Worm (Caenorhabditis elegans) whole organism, L1 larva: ENCODE results near the gene C30G7.4.

Experiments
- C04F5.9 ChIP-seq: sonication (generic microtip); optimal IDR thresholded peaks from 2 replicates; lab custom pipeline; 2016; ENCODE audit warnings: missing genetic modification characterization, missing compliant biosample characterization
- C16A3.4 ChIP-seq: fragments of 150-350 bp; optimal IDR thresholded peaks from 2 replicates; lab custom pipeline; 2014; ENCODE audit warnings: missing biosample characterization, missing genetic modification characterization
- ama-1 ChIP-seq: fragments of 150-350 bp; optimal IDR thresholded peaks from 2 replicates; lab custom pipeline; 2014
- blmp-1 ChIP-seq: fragments of 150-350 bp; optimal IDR thresholded peaks from 2 replicates; lab custom pipeline; 2014; ENCODE audit warnings: missing biosample characterization, missing genetic modification characterization
- ceh-63 ChIP-seq: fragments of 200-800 bp; sonication (Bioruptor generic); optimal IDR thresholded peaks from 2 replicates; lab custom pipeline; 2018; ENCODE audit warnings: mild to moderate bottlenecking, missing genetic modification characterization, missing compliant biosample characterization
- ceh-88 ChIP-seq: fragments of 200-800 bp; sonication (Bioruptor generic); IDR thresholded peaks from 2 replicates; pipeline ENCODE4 v1.3.6; 2022; ENCODE audit warnings: missing genetic modification characterization, missing compliant biosample characterization
- ceh-90 ChIP-seq: sonication (generic microtip); optimal IDR thresholded peaks from 2 replicates; lab custom pipeline; 2016; ENCODE audit warnings: missing genetic modification characterization, missing compliant biosample characterization
- efl-1 ChIP-seq, 4 experiments: fragments of 150-350 bp; optimal IDR thresholded peaks in 3 of 4; peaks in 1 of 4; 1 replicate in 1 of 4; 2 replicates in 3 of 4; lab custom pipeline; 2014; ENCODE audit warnings: missing biosample characterization in 2 of 4, missing genetic modification characterization in 2 of 4, missing genetic modification reagents in 2 of 4
- efl-3 ChIP-seq: fragments of 200-800 bp; sonication (Bioruptor generic); optimal IDR thresholded peaks from 2 replicates; lab custom pipeline; 2018; ENCODE audit warnings: mild to moderate bottlenecking, missing genetic modification characterization, missing compliant biosample characterization
- egl-27 ChIP-seq, 2 experiments: fragments of 150-350 bp in 1 of 2; sonication (generic microtip); optimal IDR thresholded peaks; 3 replicates each; lab custom pipeline; 2017 to 2018; ENCODE audit warnings: missing biosample characterization in 2 of 2, missing genetic modification characterization in 2 of 2, missing genetic modification reagents in 2 of 2
- elt-2 ChIP-seq: sonication (generic microtip); optimal IDR thresholded peaks from 2 replicates; lab custom pipeline; 2016; ENCODE audit warnings: missing genetic modification characterization, mild to moderate bottlenecking, inconsistent platforms, missing compliant biosample characterization, missing genetic modification reagents
- ets-5 ChIP-seq: fragments of 200-800 bp; sonication (Bioruptor generic); IDR thresholded peaks from 2 replicates; pipeline ENCODE4 v1.3.6; 2022; ENCODE audit warnings: missing genetic modification characterization, missing compliant biosample characterization
- fkh-10 ChIP-seq: sonication (generic microtip); optimal IDR thresholded peaks from 2 replicates; lab custom pipeline; 2017; ENCODE audit warnings: missing biosample characterization, missing genetic modification reagents, missing genetic modification characterization
- fkh-4 ChIP-seq: sonication (generic microtip); optimal IDR thresholded peaks from 2 replicates; lab custom pipeline; 2016; ENCODE audit warnings: missing compliant biosample characterization, missing genetic modification characterization, borderline replicate concordance
- grh-1 ChIP-seq: fragments of 200-800 bp; sonication (Bioruptor generic); IDR thresholded peaks from 2 replicates; pipeline ENCODE4 v1.3.6; 2022; ENCODE audit warnings: missing genetic modification reagents, missing genetic modification characterization, missing compliant biosample characterization
- hlh-17 ChIP-seq: fragments of 200-800 bp; sonication (Bioruptor generic); optimal IDR thresholded peaks from 2 replicates; lab custom pipeline; 2018; ENCODE audit warnings: missing genetic modification characterization, mild to moderate bottlenecking, missing compliant biosample characterization, moderate library complexity, borderline replicate concordance
- hlh-4 ChIP-seq: sonication (generic microtip); optimal IDR thresholded peaks from 2 replicates; lab custom pipeline; 2016; ENCODE audit warnings: mild to moderate bottlenecking, missing genetic modification characterization, missing compliant biosample characterization
- jun-1 ChIP-seq: fragments of 150-350 bp; optimal IDR thresholded peaks from 2 replicates; lab custom pipeline; 2014; ENCODE audit warnings: missing biosample characterization, missing genetic modification reagents, missing genetic modification characterization
- lin-15B ChIP-seq: fragments of 150-350 bp; sonication (generic microtip); optimal IDR thresholded peaks from 3 replicates; lab custom pipeline; 2014; ENCODE audit warnings: missing biosample characterization, missing genetic modification characterization
- lin-35 ChIP-seq, 2 experiments: fragments of 150-350 bp; optimal IDR thresholded peaks; 2 replicates each; lab custom pipeline; 2014; ENCODE audit warnings: missing biosample characterization in 2 of 2, missing genetic modification characterization in 2 of 2, missing genetic modification reagents in 2 of 2
- lir-3 ChIP-seq: sonication (generic microtip); optimal IDR thresholded peaks from 2 replicates; lab custom pipeline; 2016; ENCODE audit warnings: mild to moderate bottlenecking, missing genetic modification characterization, moderate library complexity, missing compliant biosample characterization; ENCODE audit not compliant: poor library complexity
- mab-9 ChIP-seq: fragments of 200-800 bp; sonication (Bioruptor generic); IDR thresholded peaks from 2 replicates; pipeline ENCODE4 v1.3.6; 2022; ENCODE audit warnings: missing genetic modification reagents, missing genetic modification characterization, missing compliant biosample characterization
- mdl-1 ChIP-seq, 2 experiments: fragments of 150-350 bp; optimal IDR thresholded peaks; 2 replicates each; lab custom pipeline; 2014 to 2017; ENCODE audit warnings: missing biosample characterization in 2 of 2, missing genetic modification characterization in 2 of 2, inconsistent platforms in 1 of 2
- mef-2 ChIP-seq: fragments of 150-350 bp; optimal IDR thresholded peaks from 2 replicates; lab custom pipeline; 2014; ENCODE audit warnings: missing biosample characterization, missing genetic modification characterization
- nhr-11 ChIP-seq: fragments of 150-350 bp; optimal IDR thresholded peaks from 2 replicates; lab custom pipeline; 2014; ENCODE audit warnings: missing biosample characterization, missing genetic modification characterization
- nhr-19 ChIP-seq: fragments of 200-800 bp; sonication (Bioruptor generic); conservative IDR thresholded peaks from 2 replicates; pipeline ENCODE4 v1.3.6; 2022; ENCODE audit warnings: missing genetic modification characterization, missing compliant biosample characterization
- nhr-47 ChIP-seq: sonication (generic microtip); optimal IDR thresholded peaks from 2 replicates; lab custom pipeline; 2016; ENCODE audit warnings: mild to moderate bottlenecking, missing genetic modification characterization, moderate library complexity, missing compliant biosample characterization
- nhr-71 ChIP-seq: sonication (generic microtip); optimal IDR thresholded peaks from 2 replicates; lab custom pipeline; 2016; ENCODE audit warnings: mild to moderate bottlenecking, missing genetic modification characterization, moderate library complexity, missing compliant biosample characterization
- nhr-85 ChIP-seq: sonication (generic microtip); peaks from one replicate; lab custom pipeline; 2016; ENCODE audit warnings: missing genetic modification characterization, inconsistent platforms, missing compliant biosample characterization
- pag-3 ChIP-seq: sonication (generic microtip); optimal IDR thresholded peaks from 2 replicates; lab custom pipeline; 2017; ENCODE audit warnings: missing genetic modification characterization, mild to moderate bottlenecking, missing compliant biosample characterization, antibody characterized with exemption, borderline replicate concordance; ENCODE audit not compliant: insufficient read depth
- rnt-1 ChIP-seq: sonication (generic microtip); optimal IDR thresholded peaks from 2 replicates; lab custom pipeline; 2016; ENCODE audit warnings: mild to moderate bottlenecking, missing genetic modification characterization, moderate library complexity, missing compliant biosample characterization
- snu-23 ChIP-seq: sonication (generic microtip); optimal IDR thresholded peaks from 2 replicates; lab custom pipeline; 2016; ENCODE audit warnings: missing genetic modification characterization, missing compliant biosample characterization
- sox-4 ChIP-seq: sonication (generic microtip); optimal IDR thresholded peaks from 2 replicates; lab custom pipeline; 2016; ENCODE audit warnings: missing genetic modification characterization, missing compliant biosample characterization
- sptf-1 ChIP-seq: fragments of 150-350 bp; optimal IDR thresholded peaks from 2 replicates; lab custom pipeline; 2014; ENCODE audit warnings: missing biosample characterization, missing genetic modification characterization
- unc-130 ChIP-seq: fragments of 150-350 bp; optimal IDR thresholded peaks from 2 replicates; lab custom pipeline; 2017; ENCODE audit warnings: missing biosample characterization, missing genetic modification characterization, inconsistent platforms
- unc-86 ChIP-seq: sonication (generic microtip); optimal IDR thresholded peaks from 2 replicates; lab custom pipeline; 2016; ENCODE audit warnings: missing genetic modification characterization, missing compliant biosample characterization
- unc-98 ChIP-seq: fragments of 200-800 bp; sonication (Bioruptor generic); IDR thresholded peaks from 2 replicates; pipeline ENCODE4 v1.3.6; 2022; ENCODE audit warnings: missing genetic modification characterization, missing compliant biosample characterization
- zip-4 ChIP-seq: fragments of 200-800 bp; sonication (Bioruptor generic); optimal IDR thresholded peaks from 2 replicates; lab custom pipeline; 2018; ENCODE audit warnings: mild to moderate bottlenecking, missing genetic modification characterization, moderate library complexity, missing compliant biosample characterization
- ztf-11 ChIP-seq, 2 experiments: sonication (generic microtip); optimal IDR thresholded peaks; 2 replicates each; lab custom pipeline; 2016 to 2017; ENCODE audit warnings: missing genetic modification characterization in 2 of 2, missing biosample characterization in 1 of 2, missing compliant biosample characterization in 1 of 2
- ztf-4 ChIP-seq: fragments of 150-350 bp; optimal IDR thresholded peaks from 2 replicates; lab custom pipeline; 2014; ENCODE audit warnings: missing biosample characterization, missing genetic modification characterization

The C30G7.4 gene

DNA sequence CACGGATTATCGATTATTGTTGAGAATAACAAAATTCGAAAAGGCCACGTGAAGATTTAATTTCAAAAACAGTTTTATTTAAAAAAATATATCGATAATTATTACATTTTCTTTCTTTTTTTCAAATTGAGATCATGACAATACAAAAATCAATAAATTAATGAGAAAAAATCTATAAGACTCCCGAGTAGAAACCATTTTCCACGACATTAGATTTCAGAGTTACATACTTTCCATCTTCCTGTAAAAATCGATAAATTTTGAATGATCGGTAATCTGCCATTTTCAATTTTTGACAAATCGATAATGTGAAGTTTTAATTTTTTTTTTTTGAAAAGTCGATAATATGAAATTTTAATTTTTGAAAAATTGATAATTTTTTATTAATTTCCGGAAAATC, 1.2 kb downstream of the C30G7.4 start, which contains the start of gene C30G7.3:
C30G7.3 (minus strand) TSS at position 8 of the 400 bp plus-strand sequence.
- TF ChIP-seq pag-3 (tag; lab: Kevin White, UChicago) (no peak), nhr-85 (no peak), mdl-1 (tag; optimal IDR thresholded peaks at IDR 0.05; lab: Kevin White, UChicago) (no peak), unc-130 (no peak), ztf-11 (tag; optimal IDR thresholded peaks at IDR 0.05; lab: Kevin White, UChicago) (no peak), hlh-4 (tag; lab: Kevin White, UChicago) (no peak), fkh-4 (no peak), jun-1 (tag; lab: Kevin White, UChicago) (no peak)

DNA sequence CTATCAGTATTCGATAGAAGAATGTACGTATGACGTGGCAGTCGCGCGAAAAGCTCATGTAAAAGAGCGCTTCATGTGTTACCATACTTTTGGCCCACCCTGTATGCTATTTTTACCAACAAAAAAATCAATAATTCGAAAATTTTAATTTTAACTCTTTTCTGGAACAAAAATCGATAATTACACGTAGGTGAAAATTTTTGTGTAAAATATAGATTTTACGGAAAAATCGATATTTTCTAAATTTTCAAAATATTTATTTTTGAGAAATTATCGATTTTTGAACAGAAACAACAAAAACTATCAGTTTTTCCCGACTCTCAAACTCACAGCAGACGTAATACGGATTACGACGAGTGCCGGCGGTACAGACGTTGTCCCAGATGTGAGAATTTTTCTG, 1.8 kb downstream of the C30G7.4 start:
- TF ChIP-seq nhr-47 (tag; lab: Kevin White, UChicago) (no peak), ama-1 (no peak), grh-1 (GFP tag; lab: Robert Waterston, UW) (no peak), lin-15B (tag; lab: Kevin White, UChicago) (no peak), unc-98 (GFP tag; lab: Robert Waterston, UW) (no peak), C04F5.9 (tag; lab: Kevin White, UChicago) (no peak), C16A3.4 (tag; lab: Kevin White, UChicago) (no peak)

DNA sequence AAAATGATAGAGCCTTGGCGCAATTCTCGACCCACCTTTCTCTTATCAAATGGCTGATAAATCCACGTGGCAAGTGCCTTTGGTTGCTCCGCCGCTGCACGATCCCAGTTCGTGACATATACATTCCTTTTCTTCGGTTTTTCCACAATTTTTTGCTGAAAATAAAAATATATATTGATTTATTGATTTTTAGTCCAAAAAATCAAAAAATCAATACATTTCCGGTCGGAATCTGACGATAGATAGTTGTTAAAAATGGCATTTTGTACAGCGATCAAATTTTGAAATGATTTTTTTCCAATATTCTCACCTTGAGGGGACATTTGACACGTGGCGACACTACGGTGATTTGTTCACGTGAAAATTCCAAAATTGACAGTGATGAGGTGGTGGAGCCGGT, 3.1 kb downstream of the C30G7.4 start:
- TF ChIP-seq unc-86 (tag; lab: Kevin White, UChicago) (no peak), efl-3 (GFP tag; lab: Kevin White, UChicago) (no peak), efl-1 (optimal IDR thresholded peaks at IDR 0.05; lab: Kevin White, UChicago) (no peak), efl-1 (GFP tag; optimal IDR thresholded peaks at IDR 0.05 in 1 of 2; lab: Kevin White, UChicago) (peak in 1 of 2 experiments; percentile 7)

DNA sequence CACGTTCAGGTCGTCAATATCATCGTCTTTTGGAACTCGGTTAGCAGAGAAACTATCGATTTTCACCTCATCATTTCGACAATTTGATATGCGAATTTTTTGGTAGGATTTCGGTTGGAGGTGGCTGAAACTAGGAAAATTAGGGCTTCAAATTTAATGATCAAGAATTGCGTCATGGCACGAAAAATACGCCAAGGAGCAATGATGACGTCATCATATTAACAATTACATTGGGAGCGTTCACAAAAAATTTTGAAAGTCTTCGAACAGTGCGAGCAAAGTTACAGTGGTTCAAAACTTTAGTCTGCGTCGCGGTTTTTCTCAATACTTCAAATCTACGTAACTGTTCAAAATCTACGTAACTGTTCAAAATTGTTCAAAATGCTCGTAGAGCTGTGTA, 4.0 kb downstream of the C30G7.4 start:
- no peak for TF ChIP-seq mef-2 (tag; lab: Kevin White, UChicago)
- TF ChIP-seq ceh-88 = no peak
- TF ChIP-seq nhr-19 = no peak
- no peak for TF ChIP-seq zip-4 (GFP tag; lab: Kevin White, UChicago)
- no peak for TF ChIP-seq ceh-90
- TF ChIP-seq blmp-1 (tag; lab: Kevin White, UChicago) = no peak
- TF ChIP-seq unc-98 (GFP tag; lab: Robert Waterston, UW) = no peak

DNA sequence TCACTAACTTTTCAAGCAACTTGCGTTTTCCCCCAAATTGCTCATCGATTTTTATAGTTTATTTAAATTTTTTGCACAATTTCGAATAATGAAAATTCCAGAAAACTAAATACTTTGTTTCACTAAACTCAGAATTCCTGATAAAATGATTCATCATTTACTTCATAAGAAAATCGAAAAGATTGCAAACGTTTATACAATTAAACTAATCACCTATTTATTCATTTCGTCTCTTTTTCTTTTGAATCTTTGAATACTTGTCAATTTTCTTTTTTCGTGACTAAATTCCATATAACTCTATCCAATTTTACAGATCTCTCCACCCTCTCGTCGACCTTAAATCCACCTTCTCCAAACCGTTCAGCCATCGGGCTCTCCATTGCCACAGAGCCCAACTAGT, 10.3 kb downstream of the C30G7.4 start, which contains the start of gene C30G7.2:
C30G7.2 (plus strand) TSS at position 301 of the 400 bp plus-strand sequence.
- TF ChIP-seq rnt-1 (tag; lab: Kevin White, UChicago) (no peak), mab-9 (no peak), ets-5 (GFP tag; lab: Robert Waterston, UW) (no peak), sptf-1 (tag; lab: Kevin White, UChicago) (no peak), nhr-71 (tag; lab: Kevin White, UChicago) (no peak), egl-27 (tag; optimal IDR thresholded peaks at IDR 0.05; lab: Kevin White, UChicago) (no peak), snu-23 (no peak), hlh-4 (tag; lab: Kevin White, UChicago) (no peak), nhr-11 (tag; lab: Kevin White, UChicago) (no peak), lin-15B (tag; lab: Kevin White, UChicago) (no peak), elt-2 (tag; lab: Kevin White, UChicago) (no peak), mdl-1 (tag; optimal IDR thresholded peaks at IDR 0.05; lab: Kevin White, UChicago) (no peak), fkh-10 (GFP tag; lab: Kevin White, UChicago) (no peak), C04F5.9 (tag; lab: Kevin White, UChicago) (no peak), sox-4 (tag; lab: Kevin White, UChicago) (no peak), lin-35 (GFP tag; optimal IDR thresholded peaks at IDR 0.05; lab: Kevin White, UChicago) (no peak), hlh-17 (GFP tag; lab: Kevin White, UChicago) (no peak), ztf-4 (no peak), lir-3 (tag; lab: Kevin White, UChicago) (no peak), ceh-63 (no peak)
- TF ChIP-seq, all 84 proteins: peak for 0
